Fruit fly (Drosophila melanogaster) whole organism, embryonic: ENCODE measurements around the gene Edg91.

ENCODE experiments used
- Abd-B ChIP-seq: fragments of 200-800 bp; sonication (Bioruptor generic); optimal IDR thresholded peaks from 2 replicates; lab custom pipeline; 2018; ENCODE audit warnings: missing biosample characterization, mild to moderate bottlenecking, missing genetic modification characterization, moderate library complexity
- B-H2 ChIP-seq: fragments of 200-800 bp; sonication (Bioruptor generic); optimal IDR thresholded peaks from 2 replicates; lab custom pipeline; 2018; ENCODE audit warnings: missing biosample characterization, mild to moderate bottlenecking, missing genetic modification characterization
- CG12155 ChIP-seq: fragments of 200-800 bp; sonication (Bioruptor generic); optimal IDR thresholded peaks from 3 replicates; lab custom pipeline; 2016; ENCODE audit warnings: missing biosample characterization, missing genetic modification characterization
- slp2 ChIP-seq: fragments of 200-800 bp; sonication (Bioruptor generic); optimal IDR thresholded peaks from 2 replicates; lab custom pipeline; 2016; ENCODE audit warnings: missing biosample characterization, missing genetic modification characterization

DNA sequence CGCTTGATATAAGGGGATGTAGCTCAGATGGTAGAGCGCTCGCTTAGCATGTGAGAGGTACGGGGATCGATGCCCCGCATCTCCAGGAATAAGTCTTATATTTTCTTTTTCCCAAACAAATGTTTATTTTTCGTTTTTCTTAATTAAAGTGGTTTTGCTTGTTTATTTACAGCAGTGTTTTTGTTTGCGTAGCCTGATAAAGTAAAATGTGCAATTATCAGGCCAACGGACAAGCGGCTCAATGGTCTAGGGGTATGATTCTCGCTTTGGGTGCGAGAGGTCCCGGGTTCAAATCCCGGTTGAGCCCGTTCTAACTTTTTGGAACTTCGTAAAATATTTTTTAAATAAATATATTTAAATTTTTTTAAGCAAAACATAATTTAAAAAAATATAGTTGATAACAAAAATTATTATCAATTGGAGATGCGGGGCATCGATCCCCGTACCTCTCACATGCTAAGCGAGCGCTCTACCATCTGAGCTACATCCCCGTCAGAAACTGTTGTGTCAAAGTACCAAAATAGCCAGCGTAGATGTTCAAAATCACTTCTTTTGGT is 8.5 kb upstream of the Edg91 start:
- no peak for TF ChIP-seq CG12155 (GFP tag; lab: Kevin White, UChicago)
- no peak for TF ChIP-seq Abd-B
- no peak for TF ChIP-seq slp2 (GFP tag; lab: Kevin White, UChicago)
- TF ChIP-seq B-H2 (GFP tag; lab: Kevin White, UChicago) = no peak
